Fruit fly (Drosophila melanogaster): ENCODE results near the gene eff.
A peak's percentile ranks its signal among the peaks of the same experiment; 100 is the strongest.

eff gene

DNA sequence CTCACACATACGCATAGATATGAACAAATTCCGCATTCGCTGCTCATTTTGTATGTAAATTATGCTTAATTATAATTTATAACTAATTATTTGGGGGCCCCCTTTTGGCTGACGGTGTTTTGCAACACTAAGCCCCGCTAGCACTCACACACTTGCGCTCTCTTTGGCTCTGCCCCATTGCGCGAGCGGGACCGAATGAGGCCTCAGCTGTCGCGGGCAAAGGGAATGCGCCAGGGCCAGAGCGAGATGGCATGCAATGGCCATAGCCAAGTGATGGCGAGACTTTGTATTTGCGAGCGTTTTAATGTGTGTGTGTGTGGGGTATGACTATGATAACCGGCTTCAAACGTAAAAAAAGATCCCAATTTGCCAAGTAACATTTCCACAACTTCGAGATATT lies 2.0 kb downstream of the eff start (continued):
- TF ChIP-seq CG7357 (GFP tag; IDR thresholded peaks at IDR 0.05) (no peak), MBD-R2 (GFP tag; IDR thresholded peaks at IDR 0.05) (peak; percentile 53; the same call in 1 of the 2 replicates), phol (tag; optimal IDR thresholded peaks at IDR 0.05) (peak; percentile 27), en (GFP tag; optimal IDR thresholded peaks at IDR 0.05) (no peak), Deaf1 (tag; optimal IDR thresholded peaks at IDR 0.05) (peak; percentile 74), hkb (optimal IDR thresholded peaks at IDR 0.05) (no peak), hkb (GFP tag; IDR thresholded peaks at IDR 0.05) (no peak), kah (GFP tag; optimal IDR thresholded peaks at IDR 0.05) (no peak), luna (GFP tag; optimal IDR thresholded peaks at IDR 0.05) (no peak), CG7556 (GFP tag; optimal IDR thresholded peaks at IDR 0.05) (no peak), CG17829 (tag; optimal IDR thresholded peaks at IDR 0.05) (peak; percentile 1), Hr78 (GFP tag; optimal IDR thresholded peaks at IDR 0.05) (no peak), mirr (GFP tag; optimal IDR thresholded peaks at IDR 0.05) (peak; percentile 82), corto (GFP tag; optimal IDR thresholded peaks at IDR 0.05) (no peak), az2 (GFP tag; optimal IDR thresholded peaks at IDR 0.05) (no peak), Tbp (GFP tag; optimal IDR thresholded peaks at IDR 0.05) (no peak), ap (GFP tag; IDR thresholded peaks at IDR 0.05) (no peak), MTF-1 (GFP tag; optimal IDR thresholded peaks at IDR 0.05; ENCODE audit: borderline replicate concordance) (peak; percentile 63), CG17385 (GFP tag; optimal IDR thresholded peaks at IDR 0.05) (peak; percentile 10), CG11085 (GFP tag; IDR thresholded peaks at IDR 0.05) (no peak), sob (GFP tag; IDR thresholded peaks at IDR 0.05) (peak; percentile 48), CG34422 (GFP tag; IDR thresholded peaks at IDR 0.05) (peak; percentile 53; the same call in 1 of the 3 replicates), CG6272 (GFP tag; IDR thresholded peaks at IDR 0.05) (no peak), CG6254 (GFP tag; optimal IDR thresholded peaks at IDR 0.05) (no peak), seq (GFP tag; IDR thresholded peaks at IDR 0.05) (no peak), CG18764 (GFP tag; optimal IDR thresholded peaks at IDR 0.05) (no peak), CG32767 (GFP tag; IDR thresholded peaks at IDR 0.05) (0 out of 2 replicates have a peak, but pooled peaks have one; percentile 20), Myb (GFP tag; optimal IDR thresholded peaks at IDR 0.05) (no peak), Lim3 (GFP tag; IDR thresholded peaks at IDR 0.05) (no peak), C15 (GFP tag; IDR thresholded peaks at IDR 0.05) (no peak), Hmr (GFP tag; optimal IDR thresholded peaks at IDR 0.05) (peak; percentile 41), nerfin-2 (GFP tag; IDR thresholded peaks at IDR 0.05; ENCODE audit: partially characterized antibody) (no peak), maf-S (GFP tag; optimal IDR thresholded peaks at IDR 0.05) (no peak), jigr1 (GFP tag; IDR thresholded peaks at IDR 0.05) (no peak), E2f1 (GFP tag; IDR thresholded peaks at IDR 0.05) (no peak), sens (GFP tag) (no peak), lola (GFP tag; optimal IDR thresholded peaks at IDR 0.05) (no peak), Usf (GFP tag; optimal IDR thresholded peaks at IDR 0.05) (no peak), wdn (GFP tag; IDR thresholded peaks at IDR 0.05) (0 out of 2 replicates have a peak, but pooled peaks have one; percentile 33), CG18262 (tag; optimal IDR thresholded peaks at IDR 0.05) (no peak), CG1233 (GFP tag; optimal IDR thresholded peaks at IDR 0.05) (no peak), Atf6 (GFP tag; IDR thresholded peaks at IDR 0.05) (peak; percentile 54), CG7271 (tag; optimal IDR thresholded peaks at IDR 0.05) (no peak), toy (GFP tag; IDR thresholded peaks at IDR 0.05) (no peak), shn (GFP tag; optimal IDR thresholded peaks at IDR 0.05) (no peak), Nf-YA (GFP tag; IDR thresholded peaks at IDR 0.05) (no peak), sens-2 (GFP tag; IDR thresholded peaks at IDR 0.05) (no peak), CG15514 (GFP tag; optimal IDR thresholded peaks at IDR 0.05) (peak; percentile 22), HmgZ (tag; optimal IDR thresholded peaks at IDR 0.05) (peak; percentile 56), Spps (tag; optimal IDR thresholded peaks at IDR 0.05) (no peak), grn (GFP tag; optimal IDR thresholded peaks at IDR 0.05) (no peak), Hr39 (optimal IDR thresholded peaks at IDR 0.05) (no peak), vvl (GFP tag; IDR thresholded peaks at IDR 0.05) (peak; percentile 93)

Data from whole organism, embryonic.